Worm (Caenorhabditis elegans): ENCODE measurements around the gene K03D3.5.

ce11 chrIV:16328519-16328918, 8.2 kb upstream of the K03D3.5 start, which contains the start of gene K03D3.2:
- no peak for TF ChIP-seq ztf-4 (tag; optimal IDR thresholded peaks at IDR 0.05)
- no peak for TF ChIP-seq fkh-10 (GFP tag; optimal IDR thresholded peaks at IDR 0.05)
- TF ChIP-seq ceh-82 (tag; optimal IDR thresholded peaks at IDR 0.05): no peak
- TF ChIP-seq snpc-4 (tag; optimal IDR thresholded peaks at IDR 0.05): no peak
- no peak for TF ChIP-seq mdl-1 (tag; optimal IDR thresholded peaks at IDR 0.05)
- TF ChIP-seq nhr-11 (tag; optimal IDR thresholded peaks at IDR 0.05): no peak
- no peak for TF ChIP-seq nhr-25 (tag; optimal IDR thresholded peaks at IDR 0.05)
- TF ChIP-seq ama-1 (optimal IDR thresholded peaks at IDR 0.05): no peak
- TF ChIP-seq unc-39 (tag; optimal IDR thresholded peaks at IDR 0.05): no peak
- TF ChIP-seq ZK546.5 (tag; optimal IDR thresholded peaks at IDR 0.05): no peak
- no peak for TF ChIP-seq egl-5 (tag; optimal IDR thresholded peaks at IDR 0.05)
- no peak for TF ChIP-seq nhr-43 (tag; optimal IDR thresholded peaks at IDR 0.05; ENCODE audit: poor library complexity, severe bottlenecking)

Measured in whole organism, L3 larva.